Fruit fly (Drosophila melanogaster): Measurements from ENCODE around the gene Eig71Eb.
A peak's percentile ranks its signal among the peaks of the same experiment; 100 is the strongest.

Eig71Eb gene

dm6 chr3L:15636359-15636758 lies 13.4 kb upstream of the Eig71Eb start (continued):
- TF ChIP-seq Lpt (GFP tag; optimal IDR thresholded peaks at IDR 0.05) (no peak), cwo (GFP tag; optimal IDR thresholded peaks at IDR 0.05) (peak; percentile 30), CG34422 (GFP tag; IDR thresholded peaks at IDR 0.05) (no peak), bsh (GFP tag; optimal IDR thresholded peaks at IDR 0.05) (peak in 1 of 2 experiments; percentile 15), CG9817 (tag; optimal IDR thresholded peaks at IDR 0.05) (no peak), gro (GFP tag; optimal IDR thresholded peaks at IDR 0.05) (no peak), ems (GFP tag; optimal IDR thresholded peaks at IDR 0.05) (no peak), Mrtf (GFP tag; IDR thresholded peaks at IDR 0.05) (no peak), MTF-1 (GFP tag; optimal IDR thresholded peaks at IDR 0.05; ENCODE audit: borderline replicate concordance) (no peak), CG7372 (GFP tag; IDR thresholded peaks at IDR 0.05) (no peak), Bgb (GFP tag; IDR thresholded peaks at IDR 0.05; ENCODE audit: partially characterized antibody) (no peak), CG31224 (GFP tag; IDR thresholded peaks at IDR 0.05) (no peak), ranshi (GFP tag; IDR thresholded peaks at IDR 0.05) (no peak), CG7963 (GFP tag; IDR thresholded peaks at IDR 0.05; ENCODE audit: partially characterized antibody) (no peak), lab (GFP tag; optimal IDR thresholded peaks at IDR 0.05) (peak; percentile 29), CG9797 (GFP tag; optimal IDR thresholded peaks at IDR 0.05) (no peak), wek (GFP tag; optimal IDR thresholded peaks at IDR 0.05) (no peak), C15 (GFP tag; IDR thresholded peaks at IDR 0.05) (no peak), seq (GFP tag; IDR thresholded peaks at IDR 0.05) (no peak), mirr (GFP tag; optimal IDR thresholded peaks at IDR 0.05) (peak; percentile 39), Stat92E (GFP tag; optimal IDR thresholded peaks at IDR 0.05) (no peak), CG10543 (GFP tag; optimal IDR thresholded peaks at IDR 0.05) (no peak), chif (GFP tag; optimal IDR thresholded peaks at IDR 0.05) (no peak), BtbVII (GFP tag; optimal IDR thresholded peaks at IDR 0.05) (no peak), CG17802 (tag; optimal IDR thresholded peaks at IDR 0.05) (no peak), Side (GFP tag; optimal IDR thresholded peaks at IDR 0.05) (no peak), Atf-2 (GFP tag; optimal IDR thresholded peaks at IDR 0.05) (no peak), CG3065 (GFP tag; optimal IDR thresholded peaks at IDR 0.05) (no peak), CG2116 (GFP tag; optimal IDR thresholded peaks at IDR 0.05) (no peak), tup (GFP tag; optimal IDR thresholded peaks at IDR 0.05) (no peak), Sox100B (GFP tag; optimal IDR thresholded peaks at IDR 0.05) (no peak), ssp (GFP tag; IDR thresholded peaks at IDR 0.05) (no peak), Fer1 (GFP tag; optimal IDR thresholded peaks at IDR 0.05) (no peak), CG7745 (tag; optimal IDR thresholded peaks at IDR 0.05) (no peak), Ets97D (GFP tag; optimal IDR thresholded peaks at IDR 0.05) (no peak), Bteb2 (GFP tag; optimal IDR thresholded peaks at IDR 0.05) (no peak), CG6765 (GFP tag; optimal IDR thresholded peaks at IDR 0.05) (no peak), CG10462 (GFP tag; optimal IDR thresholded peaks at IDR 0.05) (no peak), Doc3 (GFP tag; IDR thresholded peaks at IDR 0.05; ENCODE audit: partially characterized antibody) (no peak), Asciz (GFP tag; optimal IDR thresholded peaks at IDR 0.05) (peak; percentile 3), CG30020 (tag; optimal IDR thresholded peaks at IDR 0.05) (no peak), ATbp (GFP tag; optimal IDR thresholded peaks at IDR 0.05) (no peak), vnd (GFP tag; IDR thresholded peaks at IDR 0.05; ENCODE audit: partially characterized antibody) (peak; percentile 58; the same call in 2 of the 3 replicates), schlank (tag; optimal IDR thresholded peaks at IDR 0.05) (no peak), sc (optimal IDR thresholded peaks at IDR 0.05) (no peak), sc (GFP tag; optimal IDR thresholded peaks at IDR 0.05) (peak; percentile 28), CG4424 (GFP tag; optimal IDR thresholded peaks at IDR 0.05) (no peak), CG11085 (GFP tag; IDR thresholded peaks at IDR 0.05) (no peak), ftz-f1 (GFP tag; optimal IDR thresholded peaks at IDR 0.05) (no peak), unpg (GFP tag; optimal IDR thresholded peaks at IDR 0.05) (no peak), CG15514 (GFP tag; optimal IDR thresholded peaks at IDR 0.05) (no peak)

All from whole organism, embryonic.